Fruit fly (Drosophila melanogaster) whole organism, adult: ENCODE data around the gene CG13933.

Experiments used
- CG12768 ChIP-seq: fragments of 200-800 bp; sonication (Bioruptor generic); optimal IDR thresholded peaks from 2 replicates; lab custom pipeline; 2017; ENCODE audit warnings: missing biosample characterization, missing genetic modification characterization, mild to moderate bottlenecking, moderate library complexity, missing genetic modification reagents
- CG7045 ChIP-seq: fragments of 200-800 bp; sonication (Bioruptor generic); optimal IDR thresholded peaks from 2 replicates; lab custom pipeline; 2017; ENCODE audit warnings: missing biosample characterization, mild to moderate bottlenecking, missing genetic modification characterization
- Clk ChIP-seq: fragments of 200-800 bp; sonication (Bioruptor generic); optimal IDR thresholded peaks from 2 replicates; lab custom pipeline; 2017; ENCODE audit warnings: missing biosample characterization, missing genetic modification characterization
- Crg-1 ChIP-seq: fragments of 200-800 bp; sonication (Bioruptor generic); optimal IDR thresholded peaks from 2 replicates; lab custom pipeline; 2016; ENCODE audit warnings: missing biosample characterization, missing genetic modification characterization
- kay ChIP-seq: fragments of 200-800 bp; sonication (Bioruptor generic); peaks from one replicate; lab custom pipeline; 2016; ENCODE audit warnings: missing biosample characterization, missing genetic modification characterization, borderline replicate concordance

- TF ChIP-seq Clk (GFP tag; lab: Kevin White, UChicago) (no peak), kay (no peak), Crg-1 (GFP tag; lab: Kevin White, UChicago) (peak; percentile 44), CG12768 (GFP tag; lab: Kevin White, UChicago) (peak; percentile 55), CG7045 (peak; percentile 10)
Measured at dm6 chr3L:1794164-1794942, 19.4 kb upstream of the CG13933 start.
